Fruit fly (Drosophila melanogaster) whole organism, prepupa: ENCODE data around the gene FucTB.

Source experiments
- Blimp-1 ChIP-seq: fragments of 200-800 bp; sonication (Bioruptor generic); optimal IDR thresholded peaks from 3 replicates; lab custom pipeline; 2017; ENCODE audit warnings: missing biosample characterization, missing genetic modification characterization, mild to moderate bottlenecking, moderate library complexity, missing genetic modification reagents
- CG10631 ChIP-seq: fragments of 200-800 bp; sonication (Bioruptor generic); optimal IDR thresholded peaks from 2 replicates; lab custom pipeline; 2016; ENCODE audit warnings: missing biosample characterization, missing genetic modification characterization
- CG10669 ChIP-seq: fragments of 200-800 bp; sonication (Bioruptor generic); optimal IDR thresholded peaks from 3 replicates; lab custom pipeline; 2018; ENCODE audit warnings: missing biosample characterization, mild to moderate bottlenecking, missing genetic modification characterization, moderate library complexity
- CG11294 ChIP-seq: fragments of 200-800 bp; sonication (Bioruptor generic); IDR thresholded peaks from 2 replicates; pipeline ENCODE4 v1.3.6; 2022; ENCODE audit warnings: missing biosample characterization, missing genetic modification characterization
- CG11762 ChIP-seq: fragments of 200-800 bp; sonication (Bioruptor generic); optimal IDR thresholded peaks from 3 replicates; lab custom pipeline; 2016; ENCODE audit warnings: missing biosample characterization, missing genetic modification characterization; ENCODE audit not compliant: insufficient read depth
- CG11902 ChIP-seq: fragments of 200-800 bp; sonication (Bioruptor generic); optimal IDR thresholded peaks from 3 replicates; lab custom pipeline; 2016; ENCODE audit warnings: missing biosample characterization, missing genetic modification characterization
- CG15336 ChIP-seq: fragments of 200-800 bp; sonication (Bioruptor generic); IDR thresholded peaks from 2 replicates; pipeline ENCODE4 v1.3.6; 2022; ENCODE audit warnings: missing biosample characterization, missing genetic modification characterization
- CG1621 ChIP-seq: fragments of 200-800 bp; sonication (Bioruptor generic); optimal IDR thresholded peaks from 3 replicates; lab custom pipeline; 2018; ENCODE audit warnings: missing biosample characterization, mild to moderate bottlenecking, missing genetic modification characterization
- CG16779 ChIP-seq: fragments of 200-800 bp; sonication (Bioruptor generic); optimal IDR thresholded peaks from 3 replicates; lab custom pipeline; 2017; ENCODE audit warnings: missing biosample characterization, mild to moderate bottlenecking, missing genetic modification characterization
- CG32006 ChIP-seq: fragments of 200-800 bp; sonication (Bioruptor generic); optimal IDR thresholded peaks from 3 replicates; lab custom pipeline; 2017; ENCODE audit warnings: missing biosample characterization, mild to moderate bottlenecking, missing genetic modification characterization
- CG34406 ChIP-seq: fragments of 200-800 bp; sonication (Bioruptor generic); optimal IDR thresholded peaks from 3 replicates; lab custom pipeline; 2016; ENCODE audit warnings: missing biosample characterization, missing genetic modification characterization
- CG3919 ChIP-seq: fragments of 200-800 bp; sonication (Bioruptor generic); optimal IDR thresholded peaks from 3 replicates; lab custom pipeline; 2016; ENCODE audit warnings: missing biosample characterization, missing genetic modification characterization
- CG4318 ChIP-seq: fragments of 200-800 bp; sonication (Bioruptor generic); optimal IDR thresholded peaks from 3 replicates; lab custom pipeline; 2017; ENCODE audit warnings: missing biosample characterization, mild to moderate bottlenecking, missing genetic modification characterization
- CG6163 ChIP-seq: fragments of 200-800 bp; sonication (Bioruptor generic); IDR thresholded peaks from 3 replicates; pipeline ENCODE4 v1.3.6; 2022; ENCODE audit warnings: missing biosample characterization, missing genetic modification characterization
- CG6276 ChIP-seq: fragments of 200-800 bp; sonication (Bioruptor generic); optimal IDR thresholded peaks from 2 replicates; lab custom pipeline; 2017; ENCODE audit warnings: missing biosample characterization, mild to moderate bottlenecking, missing genetic modification characterization
- CG6792 ChIP-seq: fragments of 200-800 bp; sonication (Bioruptor generic); optimal IDR thresholded peaks from 3 replicates; lab custom pipeline; 2016; ENCODE audit warnings: missing biosample characterization, missing genetic modification characterization
- CG6808 ChIP-seq: fragments of 200-800 bp; sonication (Bioruptor generic); optimal IDR thresholded peaks from 3 replicates; lab custom pipeline; 2017; ENCODE audit warnings: missing biosample characterization, missing genetic modification characterization, mild to moderate bottlenecking, moderate library complexity, missing genetic modification reagents
- CG6854 ChIP-seq: fragments of 200-800 bp; sonication (Bioruptor generic); optimal IDR thresholded peaks from 2 replicates; lab custom pipeline; 2017; ENCODE audit warnings: missing biosample characterization, mild to moderate bottlenecking, missing genetic modification characterization
- CG7368 ChIP-seq: fragments of 200-800 bp; sonication (Bioruptor generic); optimal IDR thresholded peaks from 3 replicates; lab custom pipeline; 2016; ENCODE audit warnings: missing biosample characterization, missing genetic modification characterization
- CG8119 ChIP-seq: fragments of 200-800 bp; sonication (Bioruptor generic); IDR thresholded peaks from 3 replicates; pipeline ENCODE4 v1.3.6; 2022; ENCODE audit warnings: missing biosample characterization, missing genetic modification characterization
- CG8319 ChIP-seq: fragments of 200-800 bp; sonication (Bioruptor generic); optimal IDR thresholded peaks from 3 replicates; lab custom pipeline; 2016; ENCODE audit warnings: missing biosample characterization, missing genetic modification characterization
- CG8632 ChIP-seq: fragments of 200-800 bp; sonication (Bioruptor generic); optimal IDR thresholded peaks from 3 replicates; lab custom pipeline; 2016; ENCODE audit warnings: missing biosample characterization, missing genetic modification characterization
- CG9139 ChIP-seq: fragments of 200-800 bp; sonication (Bioruptor generic); optimal IDR thresholded peaks from 3 replicates; lab custom pipeline; 2017; ENCODE audit warnings: missing biosample characterization, mild to moderate bottlenecking, missing genetic modification characterization
- Eip75B ChIP-seq: fragments of 200-800 bp; sonication (Bioruptor generic); optimal IDR thresholded peaks from 3 replicates; lab custom pipeline; 2016; ENCODE audit warnings: missing biosample characterization, missing genetic modification characterization
- Eip78C ChIP-seq: fragments of 200-800 bp; sonication (Bioruptor generic); peaks from one replicate; lab custom pipeline; 2016; ENCODE audit warnings: missing biosample characterization, missing genetic modification characterization
- Eip93F ChIP-seq: fragments of 200-800 bp; sonication (Bioruptor generic); optimal IDR thresholded peaks from 2 replicates; lab custom pipeline; 2016; ENCODE audit warnings: missing biosample characterization, mild to moderate bottlenecking, missing genetic modification characterization
- Ets21C ChIP-seq: fragments of 200-800 bp; sonication (Bioruptor generic); optimal IDR thresholded peaks from 3 replicates; lab custom pipeline; 2016; ENCODE audit warnings: missing biosample characterization, missing genetic modification characterization
- Ets96B ChIP-seq: fragments of 200-800 bp; optimal IDR thresholded peaks from 2 replicates; lab custom pipeline; 2019; ENCODE audit warnings: missing biosample characterization, mild to moderate bottlenecking, missing genetic modification characterization, moderate library complexity
- Hr39 ChIP-seq: fragments of 200-800 bp; sonication (Bioruptor generic); optimal IDR thresholded peaks from 2 replicates; lab custom pipeline; 2016; ENCODE audit warnings: missing biosample characterization, missing genetic modification characterization
- Hr4 ChIP-seq: fragments of 200-800 bp; sonication (Bioruptor generic); optimal IDR thresholded peaks from 3 replicates; lab custom pipeline; 2016; ENCODE audit warnings: missing biosample characterization, missing genetic modification characterization
- Lpt ChIP-seq: fragments of 200-800 bp; sonication (Bioruptor generic); optimal IDR thresholded peaks from 3 replicates; lab custom pipeline; 2016; ENCODE audit warnings: missing biosample characterization, missing genetic modification characterization
- Met ChIP-seq: fragments of 200-800 bp; sonication (Bioruptor generic); optimal IDR thresholded peaks from 3 replicates; lab custom pipeline; 2016; ENCODE audit warnings: missing biosample characterization, missing genetic modification characterization
- OdsH ChIP-seq: fragments of 200-800 bp; sonication (Bioruptor generic); optimal IDR thresholded peaks from 3 replicates; lab custom pipeline; 2016; ENCODE audit warnings: missing biosample characterization, missing genetic modification characterization
- Smox ChIP-seq: fragments of 200-800 bp; sonication (Bioruptor generic); optimal IDR thresholded peaks from 3 replicates; lab custom pipeline; 2016; ENCODE audit warnings: missing biosample characterization, missing genetic modification characterization
- Sox102F ChIP-seq: fragments of 200-800 bp; sonication (Bioruptor generic); optimal IDR thresholded peaks from 2 replicates; lab custom pipeline; 2016; ENCODE audit warnings: missing biosample characterization, mild to moderate bottlenecking, missing genetic modification characterization
- Sox14 ChIP-seq: fragments of 200-800 bp; sonication (Bioruptor generic); optimal IDR thresholded peaks from 3 replicates; lab custom pipeline; 2016; ENCODE audit warnings: missing biosample characterization, missing genetic modification characterization
- achi ChIP-seq: fragments of 200-800 bp; sonication (Bioruptor generic); optimal IDR thresholded peaks from 3 replicates; lab custom pipeline; 2016; ENCODE audit warnings: missing biosample characterization, missing genetic modification characterization
- acj6 ChIP-seq: fragments of 200-800 bp; sonication (Bioruptor generic); optimal IDR thresholded peaks from 3 replicates; lab custom pipeline; 2016; ENCODE audit warnings: missing biosample characterization, missing genetic modification characterization
- cyc ChIP-seq: fragments of 200-800 bp; sonication (Bioruptor generic); optimal IDR thresholded peaks from 3 replicates; lab custom pipeline; 2016; ENCODE audit warnings: missing biosample characterization, missing genetic modification characterization
- dsx ChIP-seq: fragments of 200-800 bp; optimal IDR thresholded peaks from 3 replicates; lab custom pipeline; 2019; ENCODE audit warnings: missing biosample characterization, mild to moderate bottlenecking, missing genetic modification characterization, moderate library complexity; ENCODE audit not compliant: poor library complexity, severe bottlenecking
- esn ChIP-seq: fragments of 200-800 bp; sonication (Bioruptor generic); optimal IDR thresholded peaks from 2 replicates; lab custom pipeline; 2016; ENCODE audit warnings: missing biosample characterization, mild to moderate bottlenecking, missing genetic modification characterization, moderate library complexity
- fd59A ChIP-seq: fragments of 200-800 bp; sonication (Bioruptor generic); optimal IDR thresholded peaks from 2 replicates; lab custom pipeline; 2017; ENCODE audit warnings: missing biosample characterization, mild to moderate bottlenecking, missing genetic modification characterization, missing genetic modification reagents
- lz ChIP-seq: fragments of 200-800 bp; sonication (Bioruptor generic); optimal IDR thresholded peaks from 3 replicates; lab custom pipeline; 2016; ENCODE audit warnings: missing biosample characterization, missing genetic modification characterization
- net ChIP-seq: fragments of 200-800 bp; sonication (Bioruptor generic); optimal IDR thresholded peaks from 3 replicates; lab custom pipeline; 2016; ENCODE audit warnings: missing biosample characterization, missing genetic modification characterization
- pdm3 ChIP-seq: fragments of 200-800 bp; sonication (Bioruptor generic); optimal IDR thresholded peaks from 3 replicates; lab custom pipeline; 2016; ENCODE audit warnings: missing biosample characterization, missing genetic modification characterization
- salr ChIP-seq, 2 experiments: fragments of 200-800 bp; sonication (Bioruptor generic); optimal IDR thresholded peaks; 3 replicates each; lab custom pipeline; 2016 to 2018; ENCODE audit warnings: missing biosample characterization in 2 of 2, missing genetic modification characterization in 2 of 2, mild to moderate bottlenecking in 1 of 2
- spab ChIP-seq: fragments of 200-800 bp; sonication (Bioruptor generic); optimal IDR thresholded peaks from 2 replicates; lab custom pipeline; 2017; ENCODE audit warnings: missing biosample characterization, mild to moderate bottlenecking, missing genetic modification characterization, missing genetic modification reagents
- ss ChIP-seq, 2 experiments: fragments of 200-800 bp; sonication (Bioruptor generic); optimal IDR thresholded peaks; 2 replicates in 1 of 2; 3 replicates in 1 of 2; lab custom pipeline; 2017 to 2018; ENCODE audit warnings: mild to moderate bottlenecking in 2 of 2, missing biosample characterization in 2 of 2, missing genetic modification characterization in 2 of 2, moderate library complexity in 1 of 2
- svp ChIP-seq: fragments of 200-800 bp; sonication (Bioruptor generic); peaks from one replicate; lab custom pipeline; 2016; ENCODE audit warnings: missing biosample characterization, missing genetic modification characterization
- topi ChIP-seq: fragments of 200-800 bp; sonication (Bioruptor generic); optimal IDR thresholded peaks from 3 replicates; lab custom pipeline; 2016; ENCODE audit warnings: missing biosample characterization, missing genetic modification characterization
- vri ChIP-seq: fragments of 200-800 bp; sonication (Bioruptor generic); optimal IDR thresholded peaks from 3 replicates; lab custom pipeline; 2016; ENCODE audit warnings: missing biosample characterization, mild to moderate bottlenecking, missing genetic modification characterization

Gene FucTB

dm6 chr2L:9430992-9431602 lies at the start of gene FucTB, which contains the start of gene scat:
FucTB (minus strand) TSS chr2L:9431052.
scat (plus strand) TSS chr2L:9431405.
- TF ChIP-seq CG6276 (GFP tag; lab: Kevin White, UChicago) (no peak), CG34406 (peak; percentile 86), salr (GFP tag; optimal IDR thresholded peaks at IDR 0.05; lab: Kevin White, UChicago) (peak; percentile 58 to 87), CG4318 (GFP tag; lab: Kevin White, UChicago) (peak; percentile 95), Met (GFP tag; lab: Kevin White, UChicago) (peak; percentile 66), Lpt (GFP tag; lab: Kevin White, UChicago) (peak; percentile 71), Eip75B (GFP tag; lab: Kevin White, UChicago) (peak; percentile 52), Blimp-1 (peak; percentile 67), spab (GFP tag; lab: Kevin White, UChicago) (peak; percentile 68), acj6 (GFP tag; lab: Kevin White, UChicago) (peak; percentile 88), CG11762 (GFP tag; lab: Kevin White, UChicago) (peak; percentile 59), dsx (GFP tag; lab: Kevin White, UChicago) (peak; percentile 77), achi (GFP tag; lab: Kevin White, UChicago) (peak; percentile 96), CG7368 (GFP tag; lab: Kevin White, UChicago) (peak; percentile 44), CG15336 (GFP tag; lab: Robert Waterston, UW) (peak; percentile 69; the same call in 1 of the 2 replicates), CG6163 (GFP tag; lab: Robert Waterston, UW) (peak; percentile 75), CG8119 (GFP tag; lab: Robert Waterston, UW) (peak; percentile 77), Hr4 (GFP tag; lab: Kevin White, UChicago) (peak; percentile 72), cyc (GFP tag; lab: Kevin White, UChicago) (peak; percentile 72), Ets96B (tag; lab: Kevin White, UChicago) (peak; percentile 84), ss (GFP tag; optimal IDR thresholded peaks at IDR 0.05; lab: Kevin White, UChicago) (peak; percentile 62 to 76), pdm3 (GFP tag; lab: Kevin White, UChicago) (peak; percentile 75), lz (peak; percentile 79), net (GFP tag; lab: Kevin White, UChicago) (peak; percentile 49), CG10631 (GFP tag; lab: Kevin White, UChicago) (peak; percentile 95), CG3919 (GFP tag; lab: Kevin White, UChicago) (peak; percentile 87), Hr39 (GFP tag; lab: Kevin White, UChicago) (peak; percentile 74), Sox102F (GFP tag; lab: Kevin White, UChicago) (peak; percentile 73), CG10669 (GFP tag; lab: Kevin White, UChicago) (peak; percentile 76), CG11294 (peak; percentile 81), CG6792 (peak; percentile 78), topi (GFP tag; lab: Kevin White, UChicago) (peak; percentile 68), CG1621 (tag; lab: Kevin White, UChicago) (peak; percentile 29), Ets21C (peak; percentile 67), CG6808 (peak; percentile 73), vri (GFP tag; lab: Kevin White, UChicago) (peak; percentile 60), Smox (peak; percentile 70), CG11902 (GFP tag; lab: Kevin White, UChicago) (peak; percentile 84), CG9139 (peak; percentile 31), CG8632 (GFP tag; lab: Kevin White, UChicago) (peak; percentile 80), fd59A (peak; percentile 61), esn (GFP tag; lab: Kevin White, UChicago) (peak; percentile 80), Eip78C (GFP tag; lab: Kevin White, UChicago) (peak; percentile 83), Sox14 (GFP tag; lab: Kevin White, UChicago) (peak; percentile 63), svp (GFP tag; lab: Kevin White, UChicago) (peak; percentile 81), Eip93F (GFP tag; lab: Kevin White, UChicago) (peak; percentile 72), CG8319 (GFP tag; lab: Kevin White, UChicago) (peak; percentile 64), CG16779 (peak; percentile 41), OdsH (peak; percentile 89), CG32006 (GFP tag; lab: Kevin White, UChicago) (peak; percentile 93), CG6854 (GFP tag; lab: Kevin White, UChicago) (peak; percentile 27)
